Worm (Caenorhabditis elegans) whole organism, late embryonic: Measurements from ENCODE around the gene F52C6.3.

Source experiments
- ama-1 ChIP-seq: fragments of 150-350 bp; optimal IDR thresholded peaks from 2 replicates; lab custom pipeline; 2014
- ceh-9 ChIP-seq: sonication (generic microtip); optimal IDR thresholded peaks from 2 replicates; lab custom pipeline; 2016; ENCODE audit warnings: mild to moderate bottlenecking, missing genetic modification characterization, inconsistent platforms, missing compliant biosample characterization
- lin-11 ChIP-seq: fragments of 200-800 bp; sonication (Bioruptor generic); optimal IDR thresholded peaks from 2 replicates; lab custom pipeline; 2018; ENCODE audit warnings: mild to moderate bottlenecking, missing genetic modification characterization, missing compliant biosample characterization
- nhr-11 ChIP-seq: fragments of 150-350 bp; optimal IDR thresholded peaks from 2 replicates; lab custom pipeline; 2014; ENCODE audit warnings: missing biosample characterization, missing genetic modification characterization

DNA sequence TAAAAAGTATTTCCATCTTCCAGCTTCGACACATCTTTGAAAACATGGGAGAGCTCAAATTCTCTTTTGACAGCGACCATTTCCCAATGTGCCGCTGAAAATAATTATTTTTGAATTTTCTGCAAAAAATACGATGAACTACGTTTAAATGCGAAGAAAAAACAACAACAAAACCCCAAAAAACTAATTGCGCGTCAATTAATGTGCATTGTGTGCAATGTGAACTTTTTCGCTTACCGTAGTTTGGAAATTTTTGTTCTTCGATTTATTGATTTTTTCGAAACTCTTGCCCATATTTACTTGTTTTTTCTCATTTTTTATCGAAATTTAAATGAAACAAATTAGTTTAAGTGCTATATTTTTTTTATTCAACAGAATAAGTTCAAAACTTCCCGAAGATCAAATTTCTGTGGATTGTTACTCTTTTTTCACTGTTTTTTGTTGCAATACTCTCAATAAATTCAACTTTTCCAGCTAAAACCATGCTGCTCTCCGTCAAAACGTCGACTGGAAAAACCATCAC is 1.8 kb upstream of the F52C6.3 start, which contains the start of the genes bath-2 and F52C6.4:
- TF ChIP-seq ceh-9 (tag; lab: Kevin White, UChicago) (no peak), ama-1 (no peak), lin-11 (no peak), nhr-11 (tag; lab: Kevin White, UChicago) (no peak)
